Worm (Caenorhabditis elegans): ENCODE data around the gene gst-38.

Gene gst-38

DNA sequence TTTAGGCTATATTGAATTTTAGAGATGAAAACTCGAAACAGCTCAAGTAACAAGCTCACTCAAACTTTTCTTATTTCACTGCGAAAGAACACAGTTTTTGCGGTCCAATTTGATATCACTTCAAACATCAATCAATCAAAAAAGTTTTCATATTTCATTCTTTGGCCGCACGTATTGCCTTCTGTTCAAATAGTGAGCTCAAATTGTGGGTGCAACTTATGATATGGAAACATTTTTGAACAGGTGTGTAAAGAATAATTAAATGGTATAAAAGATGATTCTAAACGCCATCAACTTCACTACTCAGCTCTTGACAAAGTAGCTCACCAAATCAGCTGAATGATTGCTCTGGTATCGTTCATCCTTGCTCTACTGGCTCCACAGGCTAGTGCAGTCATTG lies 16.2 kb downstream of the gst-38 start, which contains the start of gene T06C12.14:
TSS of gene T06C12.14 (plus strand) at position 301 of the 400 bp plus-strand sequence.
- TF ChIP-seq elt-3 (tag; optimal IDR thresholded peaks at IDR 0.05) (no peak), elt-1 (tag; optimal IDR thresholded peaks at IDR 0.05) (no peak), nhr-23 (tag; optimal IDR thresholded peaks at IDR 0.05) (no peak), egl-27 (tag; optimal IDR thresholded peaks at IDR 0.05) (no peak), nhr-11 (tag; optimal IDR thresholded peaks at IDR 0.05) (no peak), nhr-25 (tag; optimal IDR thresholded peaks at IDR 0.05) (no peak), pqm-1 (tag; optimal IDR thresholded peaks at IDR 0.05) (no peak)

DNA sequence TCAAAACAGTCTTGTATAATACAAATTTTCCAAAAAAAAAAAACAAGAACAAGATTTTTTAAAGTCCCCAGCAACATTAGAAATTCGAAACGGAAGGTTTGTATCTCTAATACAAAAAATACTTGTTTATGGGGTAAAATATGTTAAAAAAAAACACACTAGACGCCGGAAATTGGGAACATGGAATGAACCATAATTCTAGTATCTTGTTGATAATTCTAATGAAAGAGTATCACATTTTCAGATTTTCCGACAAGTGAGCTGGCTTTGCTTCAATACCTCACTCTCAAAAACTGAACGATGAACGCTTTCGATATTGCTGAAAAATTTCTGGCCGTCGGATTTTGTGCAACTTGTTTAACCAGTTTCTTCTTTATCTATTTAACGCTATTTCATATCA lies 18.2 kb downstream of the gst-38 start, which contains the start of gene str-60:
TSS of gene str-60 (plus strand) at position 301 of the 400 bp plus-strand sequence.
- TF ChIP-seq egl-5 (tag; optimal IDR thresholded peaks at IDR 0.05) (no peak), eor-1 (tag; optimal IDR thresholded peaks at IDR 0.05) (no peak), fkh-10 (GFP tag; optimal IDR thresholded peaks at IDR 0.05) (no peak), lsy-12 (tag; optimal IDR thresholded peaks at IDR 0.05) (no peak), ztf-4 (tag; optimal IDR thresholded peaks at IDR 0.05) (no peak), ceh-9 (tag; optimal IDR thresholded peaks at IDR 0.05) (no peak), mdl-1 (tag; optimal IDR thresholded peaks at IDR 0.05) (no peak), ceh-82 (tag; optimal IDR thresholded peaks at IDR 0.05) (no peak), mml-1 (tag; optimal IDR thresholded peaks at IDR 0.05) (no peak), egl-27 (tag; optimal IDR thresholded peaks at IDR 0.05) (no peak), ZK546.5 (tag; optimal IDR thresholded peaks at IDR 0.05) (no peak), nhr-11 (tag; optimal IDR thresholded peaks at IDR 0.05) (no peak), elt-2 (tag; optimal IDR thresholded peaks at IDR 0.05) (no peak), ceh-28 (tag; optimal IDR thresholded peaks at IDR 0.05) (no peak), nhr-77 (tag; optimal IDR thresholded peaks at IDR 0.05) (no peak), unc-62 (GFP tag; optimal IDR thresholded peaks at IDR 0.05) (no peak), ztf-11 (tag; optimal IDR thresholded peaks at IDR 0.05) (no peak)

DNA sequence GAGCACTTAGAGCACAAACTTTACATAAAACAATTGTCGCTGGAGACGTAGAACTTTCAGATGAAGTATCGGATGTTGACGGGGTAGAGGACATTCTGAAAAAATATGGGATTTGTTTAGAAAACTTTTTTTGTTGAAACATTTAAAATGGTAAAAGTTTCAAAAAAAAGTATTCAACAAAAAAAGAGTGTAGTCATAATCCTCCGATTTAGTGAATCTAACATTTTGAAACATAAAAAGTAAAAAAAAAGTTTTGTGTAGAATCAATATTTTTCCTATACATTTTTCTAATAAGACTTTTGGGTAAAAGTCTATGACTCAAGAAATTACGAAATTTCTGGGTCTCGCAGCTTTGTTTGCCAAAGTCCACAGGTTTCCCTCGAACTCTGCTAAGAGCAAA lies 19.2 kb downstream of the gst-38 start, which contains the start of gene nhr-213:
TSS of gene nhr-213 (minus strand) at position 101 of the 400 bp plus-strand sequence.
- TF ChIP-seq lin-15B (tag; optimal IDR thresholded peaks at IDR 0.05): no peak
- no peak for TF ChIP-seq nhr-237 (tag; optimal IDR thresholded peaks at IDR 0.05)
- no peak for TF ChIP-seq snpc-4 (tag; optimal IDR thresholded peaks at IDR 0.05)
- no peak for TF ChIP-seq ztf-11 (tag; optimal IDR thresholded peaks at IDR 0.05)

DNA sequence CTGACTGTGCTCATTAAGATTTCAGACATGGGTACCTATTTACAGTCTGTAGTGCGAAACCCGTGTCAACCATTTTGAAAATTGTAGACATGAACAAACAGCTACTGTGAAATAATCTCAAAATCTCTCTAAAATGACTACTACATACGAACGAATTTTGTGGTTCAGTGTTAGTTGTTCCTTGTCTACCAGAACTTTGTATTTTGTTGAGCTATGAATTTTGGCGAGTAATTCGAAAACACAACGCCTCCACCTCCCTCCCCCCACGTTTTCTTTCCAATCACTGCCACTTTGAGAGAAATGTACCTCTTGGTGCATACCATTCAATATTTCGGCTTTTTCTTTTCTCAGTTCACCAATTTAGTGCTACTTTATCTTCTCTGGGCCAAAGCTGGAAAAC lies 23.2 kb downstream of the gst-38 start, which contains the start of gene T06C12.11:
TSS of gene T06C12.11 (plus strand) at position 301 of the 400 bp plus-strand sequence.
- TF ChIP-seq nhr-25 (tag; optimal IDR thresholded peaks at IDR 0.05): no peak
- TF ChIP-seq unc-62 (GFP tag; optimal IDR thresholded peaks at IDR 0.05): no peak
- TF ChIP-seq snpc-4 (tag; optimal IDR thresholded peaks at IDR 0.05): no peak
- no peak for TF ChIP-seq nhr-28 (tag; optimal IDR thresholded peaks at IDR 0.05)
- no peak for TF ChIP-seq mml-1 (tag; optimal IDR thresholded peaks at IDR 0.05)
- no peak for TF ChIP-seq R02D3.7 (tag; optimal IDR thresholded peaks at IDR 0.05)
- no peak for TF ChIP-seq nfya-1 (tag; optimal IDR thresholded peaks at IDR 0.05; ENCODE audit: insufficient read depth)
- TF ChIP-seq hmg-11 (tag; optimal IDR thresholded peaks at IDR 0.05): no peak
- no peak for TF ChIP-seq mdl-1 (tag; optimal IDR thresholded peaks at IDR 0.05)
- no peak for TF ChIP-seq ztf-11 (tag; optimal IDR thresholded peaks at IDR 0.05)
- no peak for TF ChIP-seq elt-1 (tag; optimal IDR thresholded peaks at IDR 0.05)
- no peak for TF ChIP-seq pha-4 (tag; optimal IDR thresholded peaks at IDR 0.05)
- TF ChIP-seq daf-12 (tag; optimal IDR thresholded peaks at IDR 0.05): no peak
- no peak for TF ChIP-seq jun-1 (tag; optimal IDR thresholded peaks at IDR 0.05)
- TF ChIP-seq nhr-67 (tag; optimal IDR thresholded peaks at IDR 0.05): no peak
- TF ChIP-seq nhr-77 (tag; optimal IDR thresholded peaks at IDR 0.05): no peak
- TF ChIP-seq tbx-2 (tag; optimal IDR thresholded peaks at IDR 0.05): no peak

DNA sequence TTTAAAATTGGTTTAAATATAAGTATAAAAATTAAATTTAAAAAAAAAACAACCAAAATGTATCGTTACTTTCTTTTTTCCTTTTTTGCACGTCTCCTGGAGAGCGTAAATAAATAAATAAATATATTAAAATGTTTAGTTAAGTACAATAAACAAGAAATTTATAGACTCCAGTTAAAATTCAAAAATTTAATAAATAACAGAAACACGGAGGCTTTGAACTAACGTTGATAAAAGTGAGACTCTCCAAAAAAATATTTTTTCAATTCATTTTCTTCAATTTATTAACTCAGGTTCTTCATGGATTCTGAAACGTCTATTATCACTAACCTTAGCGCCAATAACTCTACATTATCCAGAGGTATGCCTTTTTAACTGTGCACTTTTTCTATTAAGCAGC lies 24.1 kb downstream of the gst-38 start, which contains the start of gene T06C12.12:
TSS of gene T06C12.12 (plus strand) at position 301 of the 400 bp plus-strand sequence.
- TF ChIP-seq ztf-11 (tag; optimal IDR thresholded peaks at IDR 0.05) (no peak), egl-27 (tag; optimal IDR thresholded peaks at IDR 0.05) (no peak)

Measured in whole organism, L3 larva.